Worm (Caenorhabditis elegans): ENCODE data around the gene mrpl-39.

DNA sequence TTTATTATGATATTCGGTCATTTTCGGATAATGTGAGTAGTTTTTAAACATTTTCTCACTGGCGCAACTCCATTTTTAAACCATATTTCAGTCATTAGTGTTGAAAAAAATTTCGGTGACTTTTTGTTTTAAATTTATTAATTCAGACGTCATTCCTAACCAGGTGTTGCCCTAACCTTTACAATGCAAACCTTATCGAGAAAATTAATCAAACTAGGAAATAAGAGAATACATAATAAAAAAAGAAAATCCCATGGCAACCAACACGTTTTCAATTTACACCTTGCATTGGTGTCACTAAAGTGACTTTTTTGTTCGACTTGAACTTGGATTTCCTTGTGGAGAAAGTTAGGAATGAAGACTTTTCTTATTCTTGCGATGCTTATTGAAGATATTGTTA lies 33.2 kb upstream of the mrpl-39 start, which contains the start of gene F36H9.2:
- TF ChIP-seq hlh-6 (tag; optimal IDR thresholded peaks at IDR 0.05) (no peak), ceh-30 (tag; optimal IDR thresholded peaks at IDR 0.05) (no peak), T23F11.4 (GFP tag; optimal IDR thresholded peaks at IDR 0.05) (no peak), pha-4 (tag; optimal IDR thresholded peaks at IDR 0.05) (no peak), unc-55 (GFP tag; optimal IDR thresholded peaks at IDR 0.05) (no peak)
